Fruit fly (Drosophila melanogaster) whole organism, embryonic: ENCODE results near the gene Socs36E.

ENCODE experiments used
- ATbp ChIP-seq: fragments of 200-800 bp; sonication (Bioruptor generic); optimal IDR thresholded peaks from 2 replicates; lab custom pipeline; 2017; ENCODE audit warnings: missing biosample characterization, mild to moderate bottlenecking, missing genetic modification characterization, missing genetic modification reagents
- Atf-2 ChIP-seq: fragments of 200-800 bp; sonication (Bioruptor generic); optimal IDR thresholded peaks from 2 replicates; lab custom pipeline; 2016; ENCODE audit warnings: missing biosample characterization, missing genetic modification characterization
- Atf6 ChIP-seq: fragments of 200-800 bp; sonication (Bioruptor generic); IDR thresholded peaks from 2 replicates; pipeline ENCODE4 v1.3.6; 2022; ENCODE audit warnings: missing biosample characterization, missing genetic modification characterization
- CG10267 ChIP-seq: fragments of 200-800 bp; sonication (Bioruptor generic); optimal IDR thresholded peaks from 2 replicates; lab custom pipeline; 2018; ENCODE audit warnings: missing biosample characterization, mild to moderate bottlenecking, missing genetic modification characterization, moderate library complexity
- CG10321 ChIP-seq: fragments of 200-800 bp; sonication (Bioruptor generic); IDR thresholded peaks from 2 replicates; pipeline ENCODE4 v1.3.6; 2022; ENCODE audit warnings: missing biosample characterization, missing genetic modification characterization
- CG11504 ChIP-seq: fragments of 200-800 bp; sonication (Bioruptor generic); optimal IDR thresholded peaks from 3 replicates; lab custom pipeline; 2019; ENCODE audit warnings: missing biosample characterization, mild to moderate bottlenecking, missing genetic modification characterization, moderate library complexity
- CG12071 ChIP-seq: fragments of 200-800 bp; sonication (Bioruptor generic); optimal IDR thresholded peaks from 3 replicates; lab custom pipeline; 2018; ENCODE audit warnings: missing biosample characterization, mild to moderate bottlenecking, missing genetic modification characterization
- CG12155 ChIP-seq: fragments of 200-800 bp; sonication (Bioruptor generic); optimal IDR thresholded peaks from 3 replicates; lab custom pipeline; 2016; ENCODE audit warnings: missing biosample characterization, missing genetic modification characterization
- CG14965 ChIP-seq: fragments of 200-800 bp; sonication (Bioruptor generic); optimal IDR thresholded peaks from 2 replicates; lab custom pipeline; 2016; ENCODE audit warnings: missing biosample characterization, missing genetic modification characterization, borderline replicate concordance
- CG15601 ChIP-seq: fragments of 200-800 bp; sonication (Bioruptor generic); optimal IDR thresholded peaks from 3 replicates; lab custom pipeline; 2019; ENCODE audit warnings: missing biosample characterization, mild to moderate bottlenecking, missing genetic modification characterization, moderate library complexity
- CG1602 ChIP-seq: fragments of 200-800 bp; sonication (Bioruptor generic); optimal IDR thresholded peaks from 3 replicates; lab custom pipeline; 2016; ENCODE audit warnings: missing biosample characterization, missing genetic modification characterization
- CG1792 ChIP-seq: fragments of 200-800 bp; sonication (Bioruptor generic); optimal IDR thresholded peaks from 2 replicates; lab custom pipeline; 2016; ENCODE audit warnings: missing biosample characterization, missing genetic modification characterization
- CG18619 ChIP-seq: fragments of 200-800 bp; sonication (Bioruptor generic); optimal IDR thresholded peaks from 3 replicates; lab custom pipeline; 2017; ENCODE audit warnings: missing biosample characterization, mild to moderate bottlenecking, missing genetic modification characterization
- CG2129 ChIP-seq: fragments of 200-800 bp; sonication (Bioruptor generic); IDR thresholded peaks from 2 replicates; pipeline ENCODE4 v1.3.6; 2022; ENCODE audit warnings: missing biosample characterization, missing genetic modification characterization; ENCODE audit not compliant: partially characterized antibody
- CG2712 ChIP-seq: fragments of 200-800 bp; optimal IDR thresholded peaks from 3 replicates; lab custom pipeline; 2019; ENCODE audit warnings: missing biosample characterization, mild to moderate bottlenecking, missing genetic modification characterization, moderate library complexity
- CG30431 ChIP-seq: fragments of 200-800 bp; sonication (Bioruptor generic); optimal IDR thresholded peaks from 2 replicates; lab custom pipeline; 2017; ENCODE audit warnings: missing biosample characterization, missing genetic modification characterization
- CG32772 ChIP-seq: fragments of 200-800 bp; sonication (Bioruptor generic); IDR thresholded peaks from 2 replicates; pipeline ENCODE4 v1.3.6; 2022; ENCODE audit warnings: missing biosample characterization, missing genetic modification characterization
- CG34376 ChIP-seq: fragments of 200-800 bp; sonication (Bioruptor generic); optimal IDR thresholded peaks from 2 replicates; lab custom pipeline; 2018; ENCODE audit warnings: missing biosample characterization, mild to moderate bottlenecking, missing genetic modification characterization
- CG6272 ChIP-seq: fragments of 200-800 bp; sonication (Bioruptor generic); IDR thresholded peaks from 2 replicates; pipeline ENCODE4 v1.3.6; 2022; ENCODE audit warnings: missing biosample characterization, missing genetic modification characterization
- CG6689 ChIP-seq: fragments of 200-800 bp; sonication (Bioruptor generic); IDR thresholded peaks from 2 replicates; pipeline ENCODE4 v1.3.6; 2022; ENCODE audit warnings: missing biosample characterization, missing genetic modification characterization
- CG8478 ChIP-seq: fragments of >200 bp; optimal IDR thresholded peaks from 2 replicates; lab custom pipeline; 2018
- CG9215 ChIP-seq: fragments of 200-800 bp; sonication (Bioruptor generic); IDR thresholded peaks from 2 replicates; pipeline ENCODE4 v1.3.6; 2022; ENCODE audit warnings: missing biosample characterization, missing genetic modification characterization
- CG9876 ChIP-seq: fragments of 200-800 bp; sonication (Bioruptor generic); optimal IDR thresholded peaks from 2 replicates; lab custom pipeline; 2016; ENCODE audit warnings: missing biosample characterization, missing genetic modification characterization
- CkIIα-i1 ChIP-seq: fragments of 200-800 bp; sonication (Bioruptor generic); IDR thresholded peaks from 2 replicates; pipeline ENCODE4 v1.3.6; 2022; ENCODE audit warnings: missing biosample characterization, missing genetic modification characterization
- D19B ChIP-seq: fragments of 200-800 bp; sonication (Bioruptor generic); optimal IDR thresholded peaks from 2 replicates; lab custom pipeline; 2017; ENCODE audit warnings: missing biosample characterization, mild to moderate bottlenecking, missing genetic modification characterization
- Fer3 ChIP-seq: fragments of 200-800 bp; sonication (Bioruptor generic); optimal IDR thresholded peaks from 2 replicates; lab custom pipeline; 2018; ENCODE audit warnings: missing biosample characterization, mild to moderate bottlenecking, missing genetic modification characterization, moderate library complexity
- HLHmδ ChIP-seq: fragments of 200-800 bp; sonication (Bioruptor generic); optimal IDR thresholded peaks from 2 replicates; lab custom pipeline; 2018; ENCODE audit warnings: missing biosample characterization, mild to moderate bottlenecking, missing genetic modification characterization, moderate library complexity
- Hand ChIP-seq: fragments of 200-800 bp; sonication (Bioruptor generic); optimal IDR thresholded peaks from 2 replicates; lab custom pipeline; 2017; ENCODE audit warnings: mild to moderate bottlenecking, missing biosample characterization, missing genetic modification reagents, missing genetic modification characterization
- NfI ChIP-seq: fragments of 200-800 bp; sonication (Bioruptor generic); optimal IDR thresholded peaks from 3 replicates; lab custom pipeline; 2018; ENCODE audit warnings: missing biosample characterization, mild to moderate bottlenecking, missing genetic modification characterization, moderate library complexity
- dati ChIP-seq: fragments of 200-800 bp; sonication (Bioruptor generic); IDR thresholded peaks from 2 replicates; pipeline ENCODE4 v1.3.6; 2022; ENCODE audit warnings: missing biosample characterization, missing genetic modification characterization
- emc ChIP-seq: fragments of 200-800 bp; sonication (Bioruptor generic); optimal IDR thresholded peaks from 2 replicates; lab custom pipeline; 2016; ENCODE audit warnings: missing biosample characterization, missing genetic modification characterization
- fd102C ChIP-seq: fragments of 200-800 bp; sonication (Bioruptor generic); optimal IDR thresholded peaks from 2 replicates; lab custom pipeline; 2018; ENCODE audit warnings: missing biosample characterization, mild to moderate bottlenecking, missing genetic modification characterization, moderate library complexity
- fd3F ChIP-seq: fragments of 200-800 bp; sonication (Bioruptor generic); optimal IDR thresholded peaks from 2 replicates; lab custom pipeline; 2018; ENCODE audit warnings: missing biosample characterization, mild to moderate bottlenecking, missing genetic modification characterization, moderate library complexity
- fd64A ChIP-seq: fragments of 200-800 bp; sonication (Bioruptor generic); optimal IDR thresholded peaks from 3 replicates; lab custom pipeline; 2018; ENCODE audit warnings: missing biosample characterization, mild to moderate bottlenecking, missing genetic modification characterization
- ftz-f1 ChIP-seq: fragments of 200-800 bp; sonication (Bioruptor generic); optimal IDR thresholded peaks from 2 replicates; lab custom pipeline; 2016; ENCODE audit warnings: missing biosample characterization, missing genetic modification characterization
- grn ChIP-seq: fragments of 200-800 bp; sonication (Bioruptor generic); optimal IDR thresholded peaks from 3 replicates; lab custom pipeline; 2017; ENCODE audit warnings: missing biosample characterization, missing genetic modification characterization
- gt ChIP-seq: fragments of 200-800 bp; sonication (Bioruptor generic); IDR thresholded peaks from 2 replicates; pipeline ENCODE4 v1.3.6; 2022; ENCODE audit warnings: missing biosample characterization, missing genetic modification characterization
- h ChIP-seq: fragments of >200 bp; optimal IDR thresholded peaks from 2 replicates; lab custom pipeline; 2017
- lmd ChIP-seq: fragments of 200-800 bp; sonication (Bioruptor generic); IDR thresholded peaks from 2 replicates; pipeline ENCODE4 v1.3.6; 2022; ENCODE audit warnings: missing biosample characterization, missing genetic modification characterization
- nau ChIP-seq: fragments of 200-800 bp; sonication (Bioruptor generic); optimal IDR thresholded peaks from 3 replicates; lab custom pipeline; 2017; ENCODE audit warnings: missing biosample characterization, mild to moderate bottlenecking, missing genetic modification characterization, missing genetic modification reagents
- prd ChIP-seq, 3 experiments: fragments of >200 bp in 2 of 3; fragments of 200-800 bp in 1 of 3; sonication (Bioruptor generic) in 1 of 3; optimal IDR thresholded peaks in 2 of 3; IDR thresholded peaks in 1 of 3; 2 replicates in 2 of 3; 3 replicates in 1 of 3; pipeline versions ENCODE4 v1.3.6 to Lab custom; 2017 to 2022; ENCODE audit warnings: missing biosample characterization in 1 of 3, missing genetic modification characterization in 1 of 3
- sens-2 ChIP-seq: fragments of 200-800 bp; sonication (Bioruptor generic); IDR thresholded peaks from 2 replicates; pipeline ENCODE4 v1.3.6; 2022; ENCODE audit warnings: missing biosample characterization, missing genetic modification characterization
- seq ChIP-seq: fragments of 200-800 bp; sonication (Bioruptor generic); IDR thresholded peaks from 2 replicates; pipeline ENCODE4 v1.3.6; 2022; ENCODE audit warnings: missing biosample characterization, missing genetic modification characterization
- sim ChIP-seq: fragments of 200-800 bp; sonication (Bioruptor generic); IDR thresholded peaks from 2 replicates; pipeline ENCODE4 v1.3.6; 2022; ENCODE audit warnings: missing biosample characterization, missing genetic modification characterization
- slbo ChIP-seq: fragments of 200-800 bp; sonication (Bioruptor generic); IDR thresholded peaks from 2 replicates; pipeline ENCODE4 v1.3.6; 2022; ENCODE audit warnings: missing biosample characterization, missing genetic modification characterization
- so ChIP-seq: fragments of 200-800 bp; sonication (Bioruptor generic); IDR thresholded peaks from 3 replicates; pipeline ENCODE4 v1.3.6; 2022; ENCODE audit warnings: missing biosample characterization, missing genetic modification characterization
- ssp ChIP-seq: fragments of 200-800 bp; sonication (Bioruptor generic); IDR thresholded peaks from 2 replicates; pipeline ENCODE4 v1.3.6; 2022; ENCODE audit warnings: missing biosample characterization, missing genetic modification characterization
- tgo ChIP-seq: fragments of 200-800 bp; sonication (Bioruptor generic); IDR thresholded peaks from 3 replicates; pipeline ENCODE4 v1.3.6; 2022; ENCODE audit warnings: missing biosample characterization, missing genetic modification characterization
- trem ChIP-seq: fragments of 200-800 bp; optimal IDR thresholded peaks from 3 replicates; lab custom pipeline; 2019; ENCODE audit warnings: missing biosample characterization, mild to moderate bottlenecking, missing genetic modification characterization, moderate library complexity
- tup ChIP-seq: fragments of 200-800 bp; sonication (Bioruptor generic); optimal IDR thresholded peaks from 2 replicates; lab custom pipeline; 2016; ENCODE audit warnings: missing biosample characterization, mild to moderate bottlenecking, missing genetic modification characterization, moderate library complexity

Gene Socs36E

dm6 chr2L:18151134-18151825 lies 937 bp downstream of the Socs36E start (continued):
- TF ChIP-seq fd64A (GFP tag; lab: Kevin White, UChicago) = peak; percentile 12
- TF ChIP-seq CG14965 (GFP tag; lab: Kevin White, UChicago) = no peak
- TF ChIP-seq CG6689 (GFP tag; lab: Robert Waterston, UW) = no peak; the same call in 1 of the 2 replicates
- TF ChIP-seq CG18619 (GFP tag; lab: Kevin White, UChicago) = no peak
- peak; percentile 35 for TF ChIP-seq CG34376 (GFP tag; lab: Kevin White, UChicago)
- peak; percentile 2 for TF ChIP-seq CG12071 (GFP tag; lab: Kevin White, UChicago)
- no peak for TF ChIP-seq CG10267 (tag; lab: Kevin White, UChicago)
- TF ChIP-seq lmd (GFP tag; lab: Robert Waterston, UW) = peak; percentile 78
- TF ChIP-seq CG2712 (tag; lab: Kevin White, UChicago) = no peak
- TF ChIP-seq CG11504 = no peak
- no peak for TF ChIP-seq sim (GFP tag; lab: Robert Waterston, UW)
- TF ChIP-seq CG9215 (GFP tag; lab: Robert Waterston, UW) = no peak; the same call in 1 of the 2 replicates
- no peak; the same call in 1 of the 2 replicates for TF ChIP-seq seq (GFP tag; lab: Robert Waterston, UW)
- TF ChIP-seq D19B (GFP tag; lab: Kevin White, UChicago) = peak; percentile 17
- no peak for TF ChIP-seq h (lab: Kevin White, UChicago)
- TF ChIP-seq Atf6 = peak; percentile 52
- TF ChIP-seq CG6272 = peak; percentile 75
- no peak for TF ChIP-seq CG10321 (GFP tag; lab: Robert Waterston, UW)
- no peak for TF ChIP-seq CG2129 (GFP tag; lab: Robert Waterston, UW)
- TF ChIP-seq CG32772 (GFP tag; lab: Robert Waterston, UW) = peak; percentile 51; the same call in 1 of the 2 replicates
- no peak for TF ChIP-seq grn
- peak; percentile 50 for TF ChIP-seq ssp (GFP tag; lab: Robert Waterston, UW)
- no peak for TF ChIP-seq CG15601 (tag; lab: Kevin White, UChicago)
- peak; percentile 69 for TF ChIP-seq Atf-2 (GFP tag; lab: Kevin White, UChicago)
- peak; percentile 14 for TF ChIP-seq NfI (GFP tag; lab: Kevin White, UChicago)
- no peak for TF ChIP-seq tup (GFP tag; lab: Kevin White, UChicago)
- TF ChIP-seq gt (GFP tag; lab: Robert Waterston, UW) = peak; percentile 61; the same call in 1 of the 2 replicates
- TF ChIP-seq fd3F = peak; percentile 1
- TF ChIP-seq so = peak; percentile 72; the same call in 2 of the 3 replicates
- TF ChIP-seq CG8478 = peak; percentile 97
- peak; percentile 67 for TF ChIP-seq CG9876 (GFP tag; lab: Kevin White, UChicago)
- TF ChIP-seq sens-2 (GFP tag; lab: Robert Waterston, UW) = no peak
- no peak for TF ChIP-seq dati (GFP tag; lab: Robert Waterston, UW)
- TF ChIP-seq emc (GFP tag; lab: Kevin White, UChicago) = no peak
- TF ChIP-seq ATbp = no peak
- TF ChIP-seq CG1602 = no peak
- no peak for TF ChIP-seq nau (GFP tag; lab: Kevin White, UChicago)
- no peak for TF ChIP-seq trem
- no peak for TF ChIP-seq fd102C (GFP tag; lab: Kevin White, UChicago)
- peak; percentile 59; the same call in 1 of the 2 replicates for TF ChIP-seq CkIIα-i1 (GFP tag; lab: Robert Waterston, UW)
- TF ChIP-seq Fer3 (tag; lab: Kevin White, UChicago) = no peak
- TF ChIP-seq slbo = peak; percentile 85
- no peak for TF ChIP-seq prd (optimal IDR thresholded peaks at IDR 0.05; lab: Kevin White, UChicago)
- TF ChIP-seq prd (GFP tag; IDR thresholded peaks at IDR 0.05; lab: Robert Waterston, UW) = peak; percentile 86
- TF ChIP-seq ftz-f1 (GFP tag; lab: Kevin White, UChicago) = no peak
- no peak for TF ChIP-seq Hand
- TF ChIP-seq CG12155 (GFP tag; lab: Kevin White, UChicago) = peak; percentile 45
- peak; percentile 55; the same call in 2 of the 3 replicates for TF ChIP-seq tgo
- TF ChIP-seq HLHmδ (GFP tag; lab: Kevin White, UChicago) = no peak
- peak; percentile 38 for TF ChIP-seq CG30431 (GFP tag; lab: Kevin White, UChicago)
- TF ChIP-seq CG1792 (GFP tag; lab: Kevin White, UChicago) = peak; percentile 3
